Worm (Caenorhabditis elegans) whole organism, L4 larva: ENCODE data around the gene W04G3.13.

Source experiments
- Y105C5A.15 ChIP-seq: fragments of 200-800 bp; sonication (Bioruptor generic); IDR thresholded peaks from 2 replicates; pipeline ENCODE4 v1.3.6; 2022; ENCODE audit warnings: missing genetic modification characterization, missing compliant biosample characterization
- aly-2 ChIP-seq: sonication (generic microtip); optimal IDR thresholded peaks from 2 replicates; lab custom pipeline; 2018; ENCODE audit warnings: missing biosample characterization, missing genetic modification characterization
- ama-1 ChIP-seq: fragments of 150-350 bp; optimal IDR thresholded peaks from 2 replicates; lab custom pipeline; 2014; ENCODE audit warnings: inconsistent platforms, mixed read lengths
- ceh-20 ChIP-seq: fragments of 200-800 bp; sonication (Bioruptor generic); IDR thresholded peaks from 2 replicates; pipeline ENCODE4 v1.3.6; 2022; ENCODE audit warnings: missing genetic modification reagents, missing genetic modification characterization, missing compliant biosample characterization
- ceh-82 ChIP-seq: sonication (generic microtip); optimal IDR thresholded peaks from 2 replicates; lab custom pipeline; 2017; ENCODE audit warnings: missing biosample characterization, missing genetic modification characterization
- lsy-2 ChIP-seq, 2 experiments: fragments of 150-350 bp in 1 of 2; sonication (generic microtip) in 1 of 2; optimal IDR thresholded peaks; 2 replicates each; lab custom pipeline; 2014 to 2017; ENCODE audit warnings: missing biosample characterization in 2 of 2, missing genetic modification characterization in 2 of 2
- zag-1 ChIP-seq: fragments of 150-350 bp; optimal IDR thresholded peaks from 2 replicates; lab custom pipeline; 2014; ENCODE audit warnings: missing biosample characterization, missing genetic modification characterization

- TF ChIP-seq ama-1 (lab: Kevin White, UChicago) (no peak), ceh-20 (GFP tag; lab: Robert Waterston, UW) (no peak), ceh-82 (tag; lab: Kevin White, UChicago) (no peak), zag-1 (tag; lab: Kevin White, UChicago) (no peak), aly-2 (tag; lab: Kevin White, UChicago) (no peak), lsy-2 (tag; optimal IDR thresholded peaks at IDR 0.05; lab: Kevin White, UChicago) (no peak), Y105C5A.15 (no peak)
These were observed 44.0 kb downstream of the W04G3.13 start for ce11 chrX:11035563-11035962.
